Fruit fly (Drosophila melanogaster) whole organism, embryonic: ENCODE results near the gene CG31793.
A peak's percentile ranks its signal among the peaks of the same experiment; 100 is the strongest.

Experiments used
- Atf3 ChIP-seq: fragments of 200-800 bp; sonication (Bioruptor generic); optimal IDR thresholded peaks from 3 replicates; lab custom pipeline; 2016; ENCODE audit warnings: missing biosample characterization, missing genetic modification characterization
- B-H2 ChIP-seq: fragments of 200-800 bp; sonication (Bioruptor generic); optimal IDR thresholded peaks from 2 replicates; lab custom pipeline; 2018; ENCODE audit warnings: missing biosample characterization, mild to moderate bottlenecking, missing genetic modification characterization
- Bgb ChIP-seq: fragments of 200-800 bp; sonication (Bioruptor generic); IDR thresholded peaks from 2 replicates; pipeline ENCODE4 v1.3.6; 2022; ENCODE audit warnings: missing biosample characterization, missing genetic modification characterization; ENCODE audit not compliant: partially characterized antibody
- CG10147 ChIP-seq: fragments of 200-800 bp; sonication (Bioruptor generic); optimal IDR thresholded peaks from 2 replicates; lab custom pipeline; 2019; ENCODE audit warnings: missing biosample characterization, mild to moderate bottlenecking, missing genetic modification characterization, moderate library complexity
- CG10959 ChIP-seq: fragments of 200-800 bp; sonication (Bioruptor generic); IDR thresholded peaks from 2 replicates; pipeline ENCODE4 v1.3.6; 2022; ENCODE audit warnings: missing biosample characterization, missing genetic modification characterization
- CG12769 ChIP-seq: fragments of 200-800 bp; sonication (Bioruptor generic); optimal IDR thresholded peaks from 2 replicates; lab custom pipeline; 2019; ENCODE audit warnings: missing biosample characterization, mild to moderate bottlenecking, missing genetic modification characterization, moderate library complexity
- CG13287 ChIP-seq: fragments of 200-800 bp; sonication (Bioruptor generic); IDR thresholded peaks from 2 replicates; pipeline ENCODE4 v1.3.6; 2022; ENCODE audit warnings: missing biosample characterization, missing genetic modification characterization; ENCODE audit not compliant: partially characterized antibody
- CG17186 ChIP-seq: fragments of 200-800 bp; sonication (Bioruptor generic); optimal IDR thresholded peaks from 3 replicates; lab custom pipeline; 2017; ENCODE audit warnings: missing biosample characterization, missing genetic modification reagents, missing genetic modification characterization
- CG2199 ChIP-seq: fragments of 200-800 bp; sonication (Bioruptor generic); IDR thresholded peaks from 3 replicates; pipeline ENCODE4 v1.3.6; 2022; ENCODE audit warnings: missing biosample characterization, missing genetic modification characterization
- CG2889 ChIP-seq: fragments of 200-800 bp; sonication (Bioruptor generic); IDR thresholded peaks from 3 replicates; pipeline ENCODE4 v1.3.6; 2022; ENCODE audit warnings: missing biosample characterization, missing genetic modification characterization
- CG31365 ChIP-seq: fragments of 200-800 bp; sonication (Bioruptor generic); optimal IDR thresholded peaks from 2 replicates; lab custom pipeline; 2018; ENCODE audit warnings: missing biosample characterization, mild to moderate bottlenecking, missing genetic modification characterization
- CG31388 ChIP-seq: fragments of 200-800 bp; sonication (Bioruptor generic); optimal IDR thresholded peaks from 2 replicates; lab custom pipeline; 2016; ENCODE audit warnings: missing biosample characterization, missing genetic modification characterization
- CG33557 ChIP-seq: fragments of 200-800 bp; sonication (Bioruptor generic); optimal IDR thresholded peaks from 2 replicates; lab custom pipeline; 2019; ENCODE audit warnings: missing biosample characterization, mild to moderate bottlenecking, missing genetic modification characterization, moderate library complexity
- CG3995 ChIP-seq: fragments of 200-800 bp; sonication (Bioruptor generic); optimal IDR thresholded peaks from 3 replicates; lab custom pipeline; 2016; ENCODE audit warnings: missing biosample characterization, missing genetic modification characterization
- CG42726 ChIP-seq: fragments of 200-800 bp; sonication (Bioruptor generic); IDR thresholded peaks from 2 replicates; pipeline ENCODE4 v1.3.6; 2022; ENCODE audit warnings: missing biosample characterization, missing genetic modification characterization; ENCODE audit not compliant: partially characterized antibody
- CG4360 ChIP-seq: fragments of 200-800 bp; sonication (Bioruptor generic); IDR thresholded peaks from 2 replicates; pipeline ENCODE4 v1.3.6; 2022; ENCODE audit warnings: missing biosample characterization, missing genetic modification characterization
- CG6683 ChIP-seq: fragments of 200-800 bp; sonication (Bioruptor generic); optimal IDR thresholded peaks from 2 replicates; lab custom pipeline; 2017; ENCODE audit warnings: missing biosample characterization, mild to moderate bottlenecking, missing genetic modification characterization, missing genetic modification reagents
- E2f2 ChIP-seq: fragments of 200-800 bp; sonication (Bioruptor generic); IDR thresholded peaks from 2 replicates; pipeline ENCODE4 v1.3.6; 2022; ENCODE audit warnings: missing biosample characterization, missing genetic modification characterization
- Fer2 ChIP-seq: fragments of 200-800 bp; sonication (Bioruptor generic); optimal IDR thresholded peaks from 2 replicates; lab custom pipeline; 2018; ENCODE audit warnings: missing biosample characterization, mild to moderate bottlenecking, missing genetic modification characterization, moderate library complexity
- Fer3 ChIP-seq: fragments of 200-800 bp; sonication (Bioruptor generic); optimal IDR thresholded peaks from 2 replicates; lab custom pipeline; 2018; ENCODE audit warnings: missing biosample characterization, mild to moderate bottlenecking, missing genetic modification characterization, moderate library complexity
- H15 ChIP-seq: fragments of 200-800 bp; sonication (Bioruptor generic); IDR thresholded peaks from 3 replicates; pipeline ENCODE4 v1.3.6; 2022; ENCODE audit warnings: missing biosample characterization, missing genetic modification characterization
- HLH3B ChIP-seq: fragments of 200-800 bp; sonication (Bioruptor generic); IDR thresholded peaks from 2 replicates; pipeline ENCODE4 v1.3.6; 2022; ENCODE audit warnings: missing biosample characterization, missing genetic modification characterization
- Hey ChIP-seq: fragments of 200-800 bp; sonication (Bioruptor generic); optimal IDR thresholded peaks from 3 replicates; lab custom pipeline; 2018; ENCODE audit warnings: missing biosample characterization, mild to moderate bottlenecking, missing genetic modification characterization
- HmgD ChIP-seq: fragments of 200-800 bp; sonication (Bioruptor generic); optimal IDR thresholded peaks from 3 replicates; lab custom pipeline; 2016; ENCODE audit warnings: missing biosample characterization, missing genetic modification characterization
- Lim3 ChIP-seq: fragments of 200-800 bp; sonication (Bioruptor generic); IDR thresholded peaks from 2 replicates; pipeline ENCODE4 v1.3.6; 2022; ENCODE audit warnings: missing biosample characterization, missing genetic modification characterization
- Neu2 ChIP-seq: fragments of 200-800 bp; sonication (Bioruptor generic); optimal IDR thresholded peaks from 3 replicates; lab custom pipeline; 2016; ENCODE audit warnings: missing biosample characterization, missing genetic modification characterization, borderline replicate concordance
- Oli ChIP-seq: fragments of 200-800 bp; sonication (Bioruptor generic); optimal IDR thresholded peaks from 2 replicates; lab custom pipeline; 2018; ENCODE audit warnings: missing biosample characterization, mild to moderate bottlenecking, missing genetic modification characterization, moderate library complexity
- Poxn ChIP-seq: fragments of 200-800 bp; sonication (Bioruptor generic); IDR thresholded peaks from 2 replicates; pipeline ENCODE4 v1.3.6; 2022; ENCODE audit warnings: missing biosample characterization, missing genetic modification characterization
- Xrp1 ChIP-seq: fragments of 200-800 bp; sonication (Bioruptor generic); IDR thresholded peaks from 2 replicates; pipeline ENCODE4 v1.3.6; 2022; ENCODE audit warnings: missing biosample characterization, missing genetic modification characterization
- YL-1 ChIP-seq: fragments of 200-800 bp; sonication (Bioruptor generic); optimal IDR thresholded peaks from 3 replicates; lab custom pipeline; 2017; ENCODE audit warnings: missing biosample characterization, mild to moderate bottlenecking, missing genetic modification characterization
- br ChIP-seq: fragments of >200 bp; optimal IDR thresholded peaks from 2 replicates; lab custom pipeline; 2017
- dysf ChIP-seq: fragments of 200-800 bp; sonication (Bioruptor generic); IDR thresholded peaks from 3 replicates; pipeline ENCODE4 v1.3.6; 2022; ENCODE audit warnings: missing biosample characterization, missing genetic modification characterization
- ems ChIP-seq: fragments of 200-800 bp; sonication (Bioruptor generic); optimal IDR thresholded peaks from 3 replicates; lab custom pipeline; 2016; ENCODE audit warnings: missing biosample characterization, missing genetic modification characterization
- fd3F ChIP-seq: fragments of 200-800 bp; sonication (Bioruptor generic); optimal IDR thresholded peaks from 2 replicates; lab custom pipeline; 2018; ENCODE audit warnings: missing biosample characterization, mild to moderate bottlenecking, missing genetic modification characterization, moderate library complexity
- gce ChIP-seq: fragments of 200-800 bp; sonication (Bioruptor generic); IDR thresholded peaks from 3 replicates; pipeline ENCODE4 v1.3.6; 2022; ENCODE audit warnings: missing biosample characterization, missing genetic modification characterization
- gro ChIP-seq: fragments of 200-800 bp; sonication (Bioruptor generic); optimal IDR thresholded peaks from 2 replicates; lab custom pipeline; 2016; ENCODE audit warnings: missing biosample characterization, missing genetic modification characterization
- inv ChIP-seq: fragments of 200-800 bp; sonication (Bioruptor generic); IDR thresholded peaks from 2 replicates; pipeline ENCODE4 v1.3.6; 2022; ENCODE audit warnings: missing biosample characterization, missing genetic modification characterization; ENCODE audit not compliant: partially characterized antibody
- nom ChIP-seq: fragments of 200-800 bp; sonication (Bioruptor generic); optimal IDR thresholded peaks from 2 replicates; lab custom pipeline; 2017; ENCODE audit warnings: missing biosample characterization, missing genetic modification characterization, mild to moderate bottlenecking, moderate library complexity, missing genetic modification reagents
- org-1 ChIP-seq: fragments of 200-800 bp; sonication (Bioruptor generic); optimal IDR thresholded peaks from 2 replicates; lab custom pipeline; 2017; ENCODE audit warnings: missing biosample characterization, missing genetic modification characterization
- pfk ChIP-seq: fragments of 200-800 bp; sonication (Bioruptor generic); optimal IDR thresholded peaks from 2 replicates; lab custom pipeline; 2018; ENCODE audit warnings: missing biosample characterization, mild to moderate bottlenecking, missing genetic modification characterization, moderate library complexity
- pita ChIP-seq: fragments of 200-800 bp; sonication (Bioruptor generic); optimal IDR thresholded peaks from 2 replicates; lab custom pipeline; 2017; ENCODE audit warnings: missing biosample characterization, mild to moderate bottlenecking, missing genetic modification characterization
- repo ChIP-seq: fragments of 200-800 bp; sonication (Bioruptor generic); optimal IDR thresholded peaks from 2 replicates; lab custom pipeline; 2016; ENCODE audit warnings: missing biosample characterization, missing genetic modification characterization
- sc ChIP-seq, 3 experiments: fragments of >200 bp in 2 of 3; fragments of 200-800 bp in 1 of 3; sonication (Bioruptor generic) in 1 of 3; optimal IDR thresholded peaks; 2 replicates in 2 of 3; 3 replicates in 1 of 3; lab custom pipeline; 2017; ENCODE audit warnings: mild to moderate bottlenecking in 1 of 3, missing biosample characterization in 1 of 3, missing genetic modification characterization in 1 of 3, missing genetic modification reagents in 1 of 3
- sr ChIP-seq: fragments of 200-800 bp; sonication (Bioruptor generic); IDR thresholded peaks from 3 replicates; pipeline ENCODE4 v1.3.6; 2022; ENCODE audit warnings: missing biosample characterization, missing genetic modification characterization
- tap ChIP-seq: fragments of 200-800 bp; optimal IDR thresholded peaks from 3 replicates; lab custom pipeline; 2019; ENCODE audit warnings: missing biosample characterization, mild to moderate bottlenecking, missing genetic modification characterization, moderate library complexity
- unc-4 ChIP-seq: fragments of 200-800 bp; sonication (Bioruptor generic); IDR thresholded peaks from 2 replicates; pipeline ENCODE4 v1.3.6; 2022; ENCODE audit warnings: missing biosample characterization, missing genetic modification characterization; ENCODE audit not compliant: partially characterized antibody
- wek ChIP-seq: fragments of 200-800 bp; sonication (Bioruptor generic); optimal IDR thresholded peaks from 3 replicates; lab custom pipeline; 2018; ENCODE audit warnings: missing biosample characterization, mild to moderate bottlenecking, missing genetic modification characterization, moderate library complexity
- zen ChIP-seq: fragments of 200-800 bp; sonication (Bioruptor generic); optimal IDR thresholded peaks from 3 replicates; lab custom pipeline; 2018; ENCODE audit warnings: missing biosample characterization, mild to moderate bottlenecking, missing genetic modification characterization, moderate library complexity

The CG31793 gene

dm6 chr2L:19021278-19022220, 18.4 kb downstream of the CG31793 start (continued):
- TF ChIP-seq ems (GFP tag; lab: Kevin White, UChicago) = peak; percentile 43
- TF ChIP-seq repo (GFP tag; lab: Kevin White, UChicago) = no peak
- peak; percentile 83 for TF ChIP-seq B-H2 (GFP tag; lab: Kevin White, UChicago)
- peak; percentile 63; the same call in 1 of the 2 replicates for TF ChIP-seq E2f2 (GFP tag; lab: Robert Waterston, UW)
- TF ChIP-seq Lim3 (GFP tag; lab: Robert Waterston, UW) = no peak
- no peak for TF ChIP-seq sr
- TF ChIP-seq HLH3B (GFP tag; lab: Robert Waterston, UW) = peak; percentile 58; the same call in 1 of the 2 replicates
- TF ChIP-seq Bgb (GFP tag; lab: Robert Waterston, UW) = no peak
- peak; percentile 17; the same call in 1 of the 3 replicates for TF ChIP-seq H15 (GFP tag; lab: Robert Waterston, UW)
- TF ChIP-seq br (lab: Kevin White, UChicago) = no peak
- peak; percentile 4 for TF ChIP-seq zen (tag; lab: Kevin White, UChicago)
- TF ChIP-seq Oli (tag; lab: Kevin White, UChicago) = peak; percentile 88
- TF ChIP-seq CG2199 = 0 out of 3 replicates have a peak, but pooled peaks have one; percentile 43
- peak; percentile 86 for TF ChIP-seq CG10147 (GFP tag; lab: Kevin White, UChicago)
- no peak for TF ChIP-seq Atf3
- no peak for TF ChIP-seq sc (optimal IDR thresholded peaks at IDR 0.05; lab: Kevin White, UChicago)
- peak; percentile 80 for TF ChIP-seq sc (GFP tag; optimal IDR thresholded peaks at IDR 0.05; lab: Kevin White, UChicago)
- peak; percentile 68 for TF ChIP-seq Fer3 (tag; lab: Kevin White, UChicago)
- no peak for TF ChIP-seq CG4360 (GFP tag; lab: Robert Waterston, UW)
- peak; percentile 63 for TF ChIP-seq CG6683 (GFP tag; lab: Kevin White, UChicago)
- no peak for TF ChIP-seq wek (GFP tag; lab: Kevin White, UChicago)
- peak; percentile 80 for TF ChIP-seq fd3F
- TF ChIP-seq CG3995 = no peak
- TF ChIP-seq gce (GFP tag; lab: Robert Waterston, UW) = peak; percentile 59; the same call in 1 of the 3 replicates
- TF ChIP-seq dysf (GFP tag; lab: Robert Waterston, UW) = peak; percentile 87
- no peak for TF ChIP-seq pfk
- no peak for TF ChIP-seq CG42726
- no peak for TF ChIP-seq CG12769
- TF ChIP-seq CG17186 = no peak
- TF ChIP-seq org-1 (GFP tag; lab: Kevin White, UChicago) = peak; percentile 84
- peak; percentile 74 for TF ChIP-seq nom
- peak; percentile 25 for TF ChIP-seq CG31365 (tag; lab: Kevin White, UChicago)
- TF ChIP-seq Neu2 (GFP tag; lab: Kevin White, UChicago) = no peak
- no peak for TF ChIP-seq Poxn (GFP tag; lab: Robert Waterston, UW)
- TF ChIP-seq CG31388 (GFP tag; lab: Kevin White, UChicago) = no peak
- peak; percentile 8 for TF ChIP-seq YL-1 (GFP tag; lab: Kevin White, UChicago)
- TF ChIP-seq Fer2 (tag; lab: Kevin White, UChicago) = peak; percentile 41
- TF ChIP-seq gro (GFP tag; lab: Kevin White, UChicago) = no peak
- no peak for TF ChIP-seq CG13287 (GFP tag; lab: Robert Waterston, UW)
- no peak for TF ChIP-seq pita
- TF ChIP-seq Xrp1 (GFP tag; lab: Robert Waterston, UW) = peak; percentile 79
- TF ChIP-seq CG10959 (GFP tag; lab: Robert Waterston, UW) = no peak
- TF ChIP-seq Hey = peak; percentile 89
- TF ChIP-seq HmgD (GFP tag; lab: Kevin White, UChicago) = no peak
- peak; percentile 38; the same call in 1 of the 3 replicates for TF ChIP-seq CG2889 (GFP tag; lab: Robert Waterston, UW)
- TF ChIP-seq CG33557 = peak; percentile 37
- peak; percentile 64 for TF ChIP-seq tap
- no peak for TF ChIP-seq unc-4
- no peak for TF ChIP-seq inv (GFP tag; lab: Robert Waterston, UW)
